Worm (Caenorhabditis elegans) whole organism, L4/young adult: ENCODE data around the gene T02H6.9.

Experiments used
- W03F9.2 ChIP-seq: fragments of 150-350 bp; optimal IDR thresholded peaks from 2 replicates; lab custom pipeline; 2014; ENCODE audit warnings: missing biosample characterization, missing genetic modification characterization
- dao-5 ChIP-seq: sonication (generic microtip); optimal IDR thresholded peaks from 2 replicates; lab custom pipeline; 2016; ENCODE audit warnings: missing genotype, missing genetic modification characterization, moderate library complexity, missing compliant biosample characterization
- him-1 ChIP-seq: sonication (generic microtip); optimal IDR thresholded peaks from 2 replicates; lab custom pipeline; 2016; ENCODE audit warnings: missing genotype, missing genetic modification reagents, missing genetic modification characterization, missing compliant biosample characterization

ce11 chrII:683467-683866, 4.8 kb downstream of the T02H6.9 start, which contains the start of gene T02H6.6:
- TF ChIP-seq him-1 (tag; lab: Kevin White, UChicago) (no peak), dao-5 (tag; lab: Kevin White, UChicago) (no peak), W03F9.2 (tag; lab: Kevin White, UChicago) (no peak)
